Fruit fly (Drosophila melanogaster) whole organism, adult: Measurements from ENCODE around the gene Uba5.

ENCODE experiments used
- CG7045 ChIP-seq: fragments of 200-800 bp; sonication (Bioruptor generic); optimal IDR thresholded peaks from 2 replicates; lab custom pipeline; 2017; ENCODE audit warnings: missing biosample characterization, mild to moderate bottlenecking, missing genetic modification characterization
- Crg-1 ChIP-seq: fragments of 200-800 bp; sonication (Bioruptor generic); optimal IDR thresholded peaks from 2 replicates; lab custom pipeline; 2016; ENCODE audit warnings: missing biosample characterization, missing genetic modification characterization
- kay ChIP-seq: fragments of 200-800 bp; sonication (Bioruptor generic); peaks from one replicate; lab custom pipeline; 2016; ENCODE audit warnings: missing biosample characterization, missing genetic modification characterization, borderline replicate concordance
- ovo ChIP-seq: fragments of 200-800 bp; sonication (Bioruptor generic); optimal IDR thresholded peaks from 2 replicates; lab custom pipeline; 2016; ENCODE audit warnings: missing biosample characterization, missing genetic modification characterization
- pad ChIP-seq: fragments of 200-800 bp; sonication (Bioruptor generic); optimal IDR thresholded peaks from 3 replicates; lab custom pipeline; 2017; ENCODE audit warnings: missing biosample characterization, missing genetic modification characterization, mild to moderate bottlenecking, moderate library complexity, missing genetic modification reagents
- tj ChIP-seq: fragments of 200-800 bp; sonication (Bioruptor generic); optimal IDR thresholded peaks from 3 replicates; lab custom pipeline; 2017; ENCODE audit warnings: missing biosample characterization, mild to moderate bottlenecking, missing genetic modification characterization, moderate library complexity

dm6 chrX:11441829-11442634 is 41.3 kb upstream of the Uba5 start, which contains the start of gene Sk1:
- TF ChIP-seq pad (GFP tag; lab: Kevin White, UChicago) (no peak), tj (GFP tag; lab: Kevin White, UChicago) (peak; percentile 66), CG7045 (GFP tag; lab: Kevin White, UChicago) (no peak), Crg-1 (no peak), kay (peak; percentile 84), ovo (GFP tag; lab: Kevin White, UChicago) (peak; percentile 10)
